Fruit fly (Drosophila melanogaster): ENCODE measurements around the gene CG15564.

dm6 chr3R:31197142-31197994 is 37.8 kb downstream of the CG15564 start:
- no peak for TF ChIP-seq CkIIα-i1 (GFP tag; IDR thresholded peaks at IDR 0.05)
- no peak for TF ChIP-seq D (optimal IDR thresholded peaks at IDR 0.05)
- no peak for TF ChIP-seq D (GFP tag; optimal IDR thresholded peaks at IDR 0.05)
- TF ChIP-seq zf30C (GFP tag; optimal IDR thresholded peaks at IDR 0.05) = no peak
- no peak for TF ChIP-seq jigr1 (GFP tag; IDR thresholded peaks at IDR 0.05)
- no peak for TF ChIP-seq Side (GFP tag; optimal IDR thresholded peaks at IDR 0.05)
- no peak for TF ChIP-seq slbo (GFP tag; IDR thresholded peaks at IDR 0.05)
- TF ChIP-seq pita (GFP tag; optimal IDR thresholded peaks at IDR 0.05) = no peak
- no peak for TF ChIP-seq CG4730 (GFP tag; IDR thresholded peaks at IDR 0.05)
- TF ChIP-seq CG15696 (tag; optimal IDR thresholded peaks at IDR 0.05) = no peak
- no peak for TF ChIP-seq NC2α (GFP tag; optimal IDR thresholded peaks at IDR 0.05)
- no peak for TF ChIP-seq Abd-B (GFP tag; optimal IDR thresholded peaks at IDR 0.05)
- TF ChIP-seq CG16779 (GFP tag; IDR thresholded peaks at IDR 0.05) = no peak
- TF ChIP-seq dan (GFP tag; IDR thresholded peaks at IDR 0.05) = no peak

All from whole organism, embryonic.